Fruit fly (Drosophila melanogaster): ENCODE measurements around the gene mib2.

Gene mib2

DNA sequence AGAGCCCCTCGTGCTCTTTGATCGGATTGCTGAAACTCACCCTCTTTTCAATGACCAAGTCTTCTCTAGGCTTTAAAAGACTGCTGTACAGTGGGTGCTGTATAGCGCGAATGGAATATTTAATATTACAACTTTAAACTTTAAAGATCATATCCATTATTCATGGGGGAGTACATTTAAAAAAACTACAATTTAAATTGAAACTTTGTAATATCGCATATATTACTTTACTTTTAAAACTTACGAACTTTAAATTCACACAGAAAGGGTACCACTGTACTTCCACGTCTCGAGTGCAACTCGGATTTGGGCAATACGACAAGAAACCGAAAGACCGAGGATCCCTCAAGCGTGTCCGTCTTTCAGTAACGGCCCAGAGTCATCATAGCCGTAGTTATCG lies 24.7 kb downstream of the mib2 start, which contains the start of gene Phlpp:
Gene Phlpp (plus strand): TSS at position 214 of the 400 bp plus-strand sequence.
- TF ChIP-seq CTCF (optimal IDR thresholded peaks at IDR 0.05): no peak
- TF ChIP-seq CG8478 (optimal IDR thresholded peaks at IDR 0.05): no peak

DNA sequence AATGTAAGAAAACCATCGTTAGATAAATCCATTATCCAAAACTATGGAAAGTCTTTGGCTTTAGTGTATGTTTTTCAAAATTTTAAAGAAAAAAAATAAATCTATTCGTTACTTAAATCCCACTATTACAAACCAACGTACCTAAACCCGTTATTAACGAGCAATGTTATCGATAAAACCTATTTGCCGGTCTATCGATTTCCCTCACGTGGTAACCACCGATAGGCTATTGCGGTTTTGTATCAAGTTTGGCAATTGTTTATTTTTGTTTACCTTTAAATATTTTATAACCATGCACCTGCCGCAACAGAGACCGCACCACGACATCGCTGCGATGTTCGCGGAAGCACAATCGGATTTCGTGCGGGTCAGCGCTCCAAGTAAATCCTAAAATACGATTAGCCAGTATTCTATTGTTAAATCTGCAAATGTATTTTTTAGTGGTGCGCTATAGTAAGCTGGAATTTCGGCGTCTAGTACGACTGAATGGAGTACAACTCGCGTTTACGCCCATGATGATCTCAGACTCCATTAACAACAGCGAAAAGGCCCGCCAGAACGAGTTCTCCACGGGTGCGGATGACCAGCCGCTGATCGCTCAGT lies 28.9 kb downstream of the mib2 start, which contains the start of gene Dus4:
Gene Dus4 (plus strand): TSS at position 206 of the 603 bp plus-strand sequence.
- no peak for TF ChIP-seq CTCF (optimal IDR thresholded peaks at IDR 0.05)
- no peak for TF ChIP-seq CG8478 (optimal IDR thresholded peaks at IDR 0.05)

DNA sequence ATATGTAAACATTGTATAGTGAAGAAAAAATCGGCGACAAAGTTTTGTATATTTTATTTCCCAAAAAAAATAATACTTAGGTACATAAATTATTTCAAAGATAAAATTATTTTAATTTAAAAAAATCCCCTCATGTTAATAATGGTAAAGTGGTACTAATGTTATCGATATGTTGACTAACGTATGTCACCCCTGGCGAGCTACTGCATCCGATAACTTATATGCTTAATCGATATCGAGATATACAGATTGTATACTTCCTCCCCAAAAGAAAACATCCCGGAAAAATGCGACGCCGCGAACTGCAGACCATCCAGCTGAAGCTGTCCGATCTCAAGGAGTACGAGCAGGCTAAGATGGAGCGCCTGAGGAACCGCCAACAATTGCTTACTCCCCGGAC lies 30.5 kb downstream of the mib2 start, which contains the start of gene CG17343:
Gene CG17343 (plus strand): TSS at position 224 of the 400 bp plus-strand sequence.
- TF ChIP-seq CTCF (optimal IDR thresholded peaks at IDR 0.05) (no peak), CG8478 (optimal IDR thresholded peaks at IDR 0.05) (no peak)

DNA sequence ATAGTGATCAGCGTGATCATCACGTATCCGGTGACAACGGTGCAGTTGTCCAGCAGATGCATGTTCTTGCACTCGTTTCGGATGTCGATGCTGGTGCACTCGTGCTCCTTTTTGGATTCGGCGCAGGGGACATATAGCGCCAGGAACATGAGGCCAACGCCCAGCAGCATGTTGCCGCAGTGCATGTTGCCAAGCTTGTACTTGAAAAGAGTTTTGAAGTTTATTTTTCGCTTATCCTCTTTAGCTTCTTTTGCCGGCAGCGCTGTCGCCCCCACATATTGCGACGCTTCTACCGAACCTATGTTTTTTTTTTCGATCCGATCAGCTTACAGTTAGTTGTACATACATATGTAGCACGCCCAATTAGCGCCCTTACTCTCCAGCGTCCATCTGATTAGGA lies 34.1 kb downstream of the mib2 start:
- TF ChIP-seq CTCF (optimal IDR thresholded peaks at IDR 0.05) (no peak), CG8478 (optimal IDR thresholded peaks at IDR 0.05) (no peak)

DNA sequence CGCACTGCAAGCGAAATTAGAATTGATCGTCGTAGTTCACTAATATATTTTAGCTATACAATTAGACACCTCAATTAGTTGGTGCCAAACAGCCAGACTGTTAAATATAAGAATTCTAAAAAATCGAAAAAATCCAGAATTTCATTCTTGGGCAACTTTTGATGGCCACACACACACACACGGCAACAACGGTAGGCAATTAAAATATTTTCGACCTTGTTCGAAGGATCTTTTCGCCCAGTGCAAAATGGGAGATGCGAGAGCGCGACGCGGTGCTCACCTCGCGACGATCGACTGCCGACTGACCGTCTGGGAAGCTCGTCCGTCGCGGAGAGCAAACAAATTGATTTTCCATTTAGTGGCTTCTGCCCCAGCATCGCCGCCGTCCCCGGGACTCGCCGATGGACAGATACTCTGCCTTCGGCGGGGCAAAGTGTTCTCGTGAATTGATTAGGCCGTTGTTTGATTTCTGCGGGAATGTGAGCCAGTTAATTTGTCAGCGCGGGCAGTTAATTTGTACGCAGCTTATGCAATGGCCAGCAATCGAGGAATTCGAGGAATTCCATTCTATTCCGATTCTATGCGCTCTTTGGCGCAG lies 35.4 kb downstream of the mib2 start, which contains the start of gene CG10702:
Gene CG10702 (minus strand): TSS at position 304 of the 598 bp plus-strand sequence.
- TF ChIP-seq CTCF (optimal IDR thresholded peaks at IDR 0.05) (no peak), CG8478 (optimal IDR thresholded peaks at IDR 0.05) (no peak)

DNA sequence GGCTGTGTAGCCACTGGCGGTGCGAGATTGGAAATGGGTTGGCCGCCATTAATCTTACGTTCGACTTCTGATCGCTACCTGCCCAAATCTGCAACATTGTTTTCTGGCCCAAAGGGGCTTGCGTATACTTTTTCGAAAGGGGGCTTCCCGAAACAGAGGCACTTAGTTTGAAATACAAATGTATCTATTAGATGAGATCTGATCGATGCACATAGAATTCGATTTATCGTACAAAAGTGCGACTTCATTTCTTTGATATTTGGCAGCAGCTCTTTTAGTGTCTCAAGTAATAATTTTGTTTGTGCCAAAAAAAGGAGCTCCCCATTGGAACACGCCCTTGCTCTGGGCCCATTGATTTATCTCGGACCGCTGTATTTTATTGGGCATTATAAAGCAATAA lies 37.5 kb downstream of the mib2 start:
- TF ChIP-seq CG8478 (optimal IDR thresholded peaks at IDR 0.05): no peak
- no peak for TF ChIP-seq CTCF (optimal IDR thresholded peaks at IDR 0.05)

DNA sequence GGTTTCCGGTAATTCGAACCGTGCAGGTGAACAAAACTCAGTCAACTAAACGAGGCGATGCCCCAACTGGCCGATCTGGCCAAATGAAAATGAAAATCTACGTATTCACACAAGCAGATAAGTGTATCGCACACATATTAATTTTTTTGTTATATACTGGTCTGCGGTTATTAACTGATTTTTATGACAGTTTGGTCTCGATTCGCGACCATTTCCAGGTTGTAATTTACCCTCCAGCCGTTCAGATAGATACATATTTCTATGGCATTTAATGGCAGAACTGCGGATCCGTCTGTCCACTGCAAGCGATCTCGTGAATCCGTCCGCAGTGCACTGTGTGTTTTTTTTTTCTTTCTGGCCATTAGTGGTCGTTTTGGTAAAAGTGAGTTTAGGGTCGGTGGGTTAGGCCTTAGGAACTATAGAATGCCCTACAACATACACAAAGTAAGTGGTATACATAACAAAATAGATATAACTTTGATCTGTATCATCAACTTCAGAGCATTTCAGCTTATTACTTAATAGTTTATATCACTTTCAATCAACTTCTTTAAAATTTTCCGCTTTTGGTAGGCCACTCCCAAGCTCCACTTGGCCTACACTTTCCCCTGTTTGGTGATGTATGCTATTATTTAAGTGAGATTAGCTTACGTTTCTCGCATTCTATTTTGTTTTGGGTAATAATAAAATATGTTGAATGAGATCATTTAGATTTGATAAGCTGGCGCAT lies 40.0 kb downstream of the mib2 start, which contains the start of gene CG17572:
Gene CG17572 (minus strand): TSS at position 51 of the 730 bp plus-strand sequence.
- no peak for TF ChIP-seq CG8478 (optimal IDR thresholded peaks at IDR 0.05)
- no peak for TF ChIP-seq CTCF (optimal IDR thresholded peaks at IDR 0.05)

DNA sequence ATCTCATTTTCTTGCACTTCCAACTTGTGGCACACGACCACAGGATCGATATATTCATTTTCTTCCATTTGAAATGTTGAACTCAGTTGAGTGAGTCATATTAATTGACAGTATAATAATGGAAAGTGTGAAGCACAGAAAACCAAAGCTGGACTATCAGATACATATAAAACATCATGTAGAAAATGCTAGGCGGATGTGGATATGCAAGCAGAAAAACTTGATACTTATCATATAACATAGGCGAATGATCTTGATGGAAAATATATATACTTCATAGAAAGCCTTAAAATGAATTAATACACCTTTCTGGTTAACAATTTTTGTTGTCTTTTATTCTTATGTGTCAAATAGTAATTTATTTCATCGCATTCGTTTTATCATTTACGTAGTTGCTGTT lies 44.7 kb downstream of the mib2 start, which contains the start of gene CG10700:
Gene CG10700 (minus strand): TSS at position 101 of the 400 bp plus-strand sequence.
- TF ChIP-seq CG8478 (optimal IDR thresholded peaks at IDR 0.05) (no peak), CTCF (optimal IDR thresholded peaks at IDR 0.05) (no peak)

DNA sequence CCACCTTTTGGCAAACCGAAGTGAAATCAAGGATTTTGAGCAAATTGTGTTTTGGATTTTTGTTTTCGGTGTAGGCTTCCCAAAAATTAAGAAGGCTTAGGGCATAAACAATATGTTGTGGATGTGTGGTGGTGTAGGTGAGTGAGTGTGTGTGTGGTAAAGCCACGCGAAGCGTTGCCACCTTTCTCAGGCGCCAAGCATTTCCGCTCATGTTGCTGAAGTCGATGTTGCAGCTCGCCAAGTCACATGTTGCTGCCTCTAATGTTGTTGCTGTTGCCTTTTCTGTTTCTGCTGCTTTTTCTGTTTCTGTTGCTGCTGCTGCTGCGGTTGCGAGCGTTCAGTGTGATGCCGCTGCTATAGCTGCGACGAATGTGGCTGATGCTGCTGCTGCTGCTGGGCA lies 45.5 kb downstream of the mib2 start:
- TF ChIP-seq CG8478 (optimal IDR thresholded peaks at IDR 0.05): no peak
- no peak for TF ChIP-seq CTCF (optimal IDR thresholded peaks at IDR 0.05)

DNA sequence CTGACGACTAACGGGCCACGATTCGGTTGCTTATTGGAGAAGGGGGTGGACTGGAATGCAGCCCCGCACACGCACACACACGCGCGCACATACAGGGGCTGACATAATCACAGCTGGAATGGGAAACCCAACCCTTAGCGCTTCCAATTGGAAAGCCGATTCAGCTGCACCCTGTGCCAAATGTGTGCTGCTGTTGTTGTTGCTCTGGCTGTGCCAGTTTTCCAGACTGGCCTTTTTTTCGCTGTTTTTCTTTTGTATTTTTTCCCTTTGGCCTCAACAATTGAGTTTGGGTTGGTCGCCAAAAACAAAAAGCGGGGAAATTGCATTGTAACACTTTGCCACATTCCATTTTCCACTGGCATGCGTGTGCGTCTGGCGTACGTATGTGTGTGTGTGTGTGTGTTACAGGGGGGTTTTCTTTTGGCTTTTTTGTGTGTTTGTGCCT lies 49.1 kb downstream of the mib2 start:
- no peak for TF ChIP-seq CG8478 (optimal IDR thresholded peaks at IDR 0.05)
- no peak for TF ChIP-seq CTCF (optimal IDR thresholded peaks at IDR 0.05)

DNA sequence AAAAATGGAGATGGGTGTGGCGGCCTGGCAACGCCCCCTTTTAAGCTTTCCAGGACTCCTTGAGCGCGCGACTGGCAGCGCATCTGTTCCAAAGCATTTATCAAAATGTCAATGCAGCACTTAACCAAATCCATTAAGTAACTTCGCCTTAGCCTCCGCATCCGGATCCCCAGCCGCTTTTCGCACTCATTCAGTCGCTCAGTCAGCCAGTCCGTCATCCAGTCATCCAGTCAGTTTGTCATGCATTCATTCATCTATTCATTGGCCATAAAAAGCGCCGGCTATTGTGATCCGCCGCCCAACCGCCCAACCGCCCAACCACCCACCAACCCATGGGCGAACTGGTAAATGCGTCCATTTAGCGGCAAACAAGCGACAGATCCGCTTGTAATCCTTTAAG lies 54.7 kb downstream of the mib2 start:
- TF ChIP-seq CG8478 (optimal IDR thresholded peaks at IDR 0.05) (no peak), CTCF (optimal IDR thresholded peaks at IDR 0.05) (no peak)

DNA sequence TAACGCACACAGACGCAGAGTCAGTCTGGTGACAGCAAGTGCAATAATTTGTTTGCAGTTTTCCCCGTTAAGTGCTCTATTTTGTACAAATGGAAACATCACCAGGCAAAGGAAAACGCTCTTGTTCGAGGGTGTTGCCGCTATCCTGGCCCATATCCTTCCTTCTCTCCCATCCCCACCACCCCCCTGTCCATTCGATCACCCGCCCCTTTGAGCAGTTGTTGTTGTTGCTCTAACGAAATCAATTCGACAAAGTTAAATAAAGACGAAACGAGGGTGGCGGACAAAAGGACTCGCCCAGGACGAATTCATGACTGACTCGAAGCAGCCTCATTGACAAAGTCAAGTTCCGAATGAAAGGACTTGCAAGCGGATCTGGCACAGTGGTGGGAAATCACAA lies 55.1 kb downstream of the mib2 start:
- TF ChIP-seq CG8478 (optimal IDR thresholded peaks at IDR 0.05): no peak
- no peak for TF ChIP-seq CTCF (optimal IDR thresholded peaks at IDR 0.05)
